Worm (Caenorhabditis elegans) whole organism, early embryonic: ENCODE results near the gene pmp-4.

Experiments
- B0310.2 ChIP-seq: sonication (generic microtip); optimal IDR thresholded peaks from 2 replicates; lab custom pipeline; 2016; ENCODE audit warnings: mild to moderate bottlenecking, missing genetic modification characterization, missing compliant biosample characterization
- F13C5.2 ChIP-seq: sonication (generic microtip); optimal IDR thresholded peaks from 2 replicates; lab custom pipeline; 2017; ENCODE audit warnings: mild to moderate bottlenecking, missing genetic modification characterization, inconsistent platforms, missing compliant biosample characterization
- aly-1 ChIP-seq: sonication (generic microtip); optimal IDR thresholded peaks from 2 replicates; lab custom pipeline; 2016; ENCODE audit warnings: missing genetic modification characterization, missing compliant biosample characterization
- ama-1 ChIP-seq: fragments of 150-350 bp; optimal IDR thresholded peaks from 2 replicates; lab custom pipeline; 2014
- ceh-13 ChIP-seq: fragments of 200-800 bp; sonication (Bioruptor generic); optimal IDR thresholded peaks from 2 replicates; lab custom pipeline; 2018; ENCODE audit warnings: mild to moderate bottlenecking, missing genetic modification characterization, missing compliant biosample characterization
- ceh-36 ChIP-seq: sonication (generic microtip); optimal IDR thresholded peaks from 2 replicates; lab custom pipeline; 2016; ENCODE audit warnings: missing genetic modification characterization, inconsistent platforms, missing compliant biosample characterization
- ets-7 ChIP-seq: sonication (generic microtip); optimal IDR thresholded peaks from 2 replicates; lab custom pipeline; 2016; ENCODE audit warnings: missing genotype, missing genetic modification characterization, missing compliant biosample characterization
- flt-1 ChIP-seq: fragments of 200-800 bp; sonication (Bioruptor generic); IDR thresholded peaks from 2 replicates; pipeline ENCODE4 v1.3.6; 2022; ENCODE audit warnings: missing genetic modification characterization, missing compliant biosample characterization
- hmbx-1 ChIP-seq: sonication (generic microtip); optimal IDR thresholded peaks from 2 replicates; lab custom pipeline; 2016; ENCODE audit warnings: mild to moderate bottlenecking, missing genetic modification characterization, missing compliant biosample characterization
- hmg-4 ChIP-seq: fragments of 200-800 bp; sonication (Bioruptor generic); optimal IDR thresholded peaks from 2 replicates; lab custom pipeline; 2018; ENCODE audit warnings: mild to moderate bottlenecking, missing genetic modification characterization, missing compliant biosample characterization
- hnd-1 ChIP-seq: sonication (generic microtip); optimal IDR thresholded peaks from 2 replicates; lab custom pipeline; 2016; ENCODE audit warnings: missing genetic modification characterization, missing compliant biosample characterization
- pes-1 ChIP-seq: fragments of 200-800 bp; sonication (Bioruptor generic); IDR thresholded peaks from 2 replicates; pipeline ENCODE4 v1.3.6; 2022; ENCODE audit warnings: missing genetic modification reagents, missing genetic modification characterization, missing compliant biosample characterization
- scrt-1 ChIP-seq: fragments of 200-800 bp; sonication (Bioruptor generic); IDR thresholded peaks from 2 replicates; pipeline ENCODE4 v1.3.6; 2022; ENCODE audit warnings: missing genetic modification characterization, missing compliant biosample characterization
- sea-1 ChIP-seq: fragments of 200-800 bp; sonication (Bioruptor generic); conservative IDR thresholded peaks from 2 replicates; pipeline ENCODE4 v1.3.6; 2022; ENCODE audit warnings: missing genetic modification characterization, missing compliant biosample characterization
- tbx-11 ChIP-seq: fragments of 200-800 bp; sonication (Bioruptor generic); IDR thresholded peaks from 2 replicates; pipeline ENCODE4 v1.3.6; 2022; ENCODE audit warnings: missing genetic modification characterization, missing compliant biosample characterization
- tbx-37 ChIP-seq: fragments of 200-800 bp; sonication (Bioruptor generic); conservative IDR thresholded peaks from 2 replicates; pipeline ENCODE4 v1.3.6; 2022; ENCODE audit warnings: missing genetic modification reagents, missing genetic modification characterization, missing compliant biosample characterization
- tra-4 ChIP-seq: sonication (generic microtip); optimal IDR thresholded peaks from 2 replicates; lab custom pipeline; 2017; ENCODE audit warnings: missing genetic modification characterization, missing compliant biosample characterization

pmp-4 gene

DNA sequence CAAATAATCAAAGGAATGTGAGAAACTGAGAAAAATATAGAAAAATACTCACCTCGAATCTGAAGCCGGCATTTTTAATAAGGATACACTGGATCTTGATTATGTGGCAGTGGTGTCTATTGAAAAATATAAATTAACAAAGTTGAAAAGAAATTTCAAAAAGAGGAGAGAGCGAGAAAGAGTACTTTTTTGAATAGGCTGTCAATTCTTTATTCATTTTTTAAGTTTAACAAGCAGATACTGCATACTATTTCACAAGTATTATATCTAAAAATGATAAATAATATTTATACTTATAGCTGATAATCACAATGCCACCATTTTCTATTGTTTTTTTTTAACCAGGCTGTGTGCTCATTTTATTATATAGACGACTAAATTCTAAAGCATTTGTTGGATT lies 12.3 kb upstream of the pmp-4 start, which contains the start of gene npr-26:
Gene npr-26 (minus strand): TSS at position 101 of the 400 bp plus-strand sequence.
- TF ChIP-seq hnd-1 (tag; lab: Kevin White, UChicago) = no peak
- no peak for TF ChIP-seq tbx-11 (GFP tag; lab: Robert Waterston, UW)
- no peak for TF ChIP-seq tra-4
- TF ChIP-seq ceh-13 (GFP tag; lab: Kevin White, UChicago) = no peak
- TF ChIP-seq aly-1 (tag; lab: Kevin White, UChicago) = no peak
- TF ChIP-seq flt-1 (GFP tag; lab: Robert Waterston, UW) = no peak
- TF ChIP-seq B0310.2 (tag; lab: Kevin White, UChicago) = no peak

DNA sequence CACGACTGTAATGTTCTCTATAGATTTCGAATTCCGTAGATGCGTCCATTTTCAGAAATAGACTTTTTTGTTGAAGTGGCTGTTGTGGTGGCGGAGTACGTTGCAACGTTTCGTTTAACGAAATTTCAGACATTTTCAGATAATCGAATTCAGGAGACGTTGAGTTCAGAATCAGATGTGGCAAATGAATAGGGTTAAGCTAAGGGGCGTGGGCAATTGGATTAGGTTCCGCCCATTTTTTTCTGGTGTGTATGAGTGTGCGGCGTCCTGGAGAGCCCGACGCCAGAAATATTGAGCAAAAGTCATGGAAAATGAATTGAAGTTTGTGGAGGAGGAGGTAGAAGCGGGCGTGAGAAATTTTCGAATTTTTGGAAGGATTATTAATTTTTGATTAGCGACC lies 7.9 kb upstream of the pmp-4 start:
- TF ChIP-seq hmg-4 (GFP tag; lab: Kevin White, UChicago) = no peak
- no peak for TF ChIP-seq ceh-36
- no peak for TF ChIP-seq hnd-1 (tag; lab: Kevin White, UChicago)
- no peak for TF ChIP-seq F13C5.2 (tag; lab: Kevin White, UChicago)
- no peak for TF ChIP-seq tbx-11 (GFP tag; lab: Robert Waterston, UW)
- TF ChIP-seq aly-1 (tag; lab: Kevin White, UChicago) = no peak
- TF ChIP-seq pes-1 (GFP tag; lab: Robert Waterston, UW) = no peak
- no peak for TF ChIP-seq scrt-1 (GFP tag; lab: Robert Waterston, UW)
- no peak for TF ChIP-seq ama-1 (lab: Kevin White, UChicago)
- no peak for TF ChIP-seq tra-4
- no peak for TF ChIP-seq hmbx-1 (tag; lab: Kevin White, UChicago)
- no peak for TF ChIP-seq ets-7 (tag; lab: Kevin White, UChicago)
- no peak for TF ChIP-seq tbx-37 (GFP tag; lab: Robert Waterston, UW)
- TF ChIP-seq B0310.2 (tag; lab: Kevin White, UChicago) = no peak
- no peak for TF ChIP-seq sea-1 (GFP tag; lab: Robert Waterston, UW)
- no peak for TF ChIP-seq flt-1 (GFP tag; lab: Robert Waterston, UW)
- TF ChIP-seq ceh-13 (GFP tag; lab: Kevin White, UChicago) = no peak

DNA sequence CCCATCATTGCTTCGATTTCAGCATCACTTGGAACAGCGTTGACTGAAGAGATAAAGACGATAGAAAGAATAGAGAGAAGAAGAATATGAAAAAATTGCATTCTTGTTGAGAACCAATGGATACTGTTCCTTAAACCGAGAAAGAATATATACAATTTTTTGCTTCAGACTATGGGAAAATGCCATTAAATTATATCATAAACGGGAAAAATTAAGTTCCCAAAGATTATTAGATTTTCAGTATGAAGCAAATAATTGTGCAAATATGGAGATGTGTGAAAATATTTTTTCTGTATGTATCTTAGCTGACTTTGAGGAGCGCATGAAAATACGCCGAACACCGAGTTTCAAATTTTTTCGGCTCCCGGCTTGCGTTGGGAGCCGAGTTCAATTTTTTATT lies 2.1 kb upstream of the pmp-4 start, which contains the start of gene T02D1.9:
Gene T02D1.9 (minus strand): TSS at position 101 of the 400 bp plus-strand sequence.
- TF ChIP-seq F13C5.2 (tag; lab: Kevin White, UChicago) (no peak), hnd-1 (tag; lab: Kevin White, UChicago) (no peak), ets-7 (tag; lab: Kevin White, UChicago) (no peak), ceh-36 (no peak), tra-4 (no peak), B0310.2 (tag; lab: Kevin White, UChicago) (no peak), tbx-11 (GFP tag; lab: Robert Waterston, UW) (no peak), scrt-1 (GFP tag; lab: Robert Waterston, UW) (no peak), ama-1 (lab: Kevin White, UChicago) (no peak), tbx-37 (GFP tag; lab: Robert Waterston, UW) (no peak), hmbx-1 (tag; lab: Kevin White, UChicago) (no peak), pes-1 (GFP tag; lab: Robert Waterston, UW) (no peak), aly-1 (tag; lab: Kevin White, UChicago) (no peak), sea-1 (GFP tag; lab: Robert Waterston, UW) (no peak), ceh-13 (GFP tag; lab: Kevin White, UChicago) (no peak), flt-1 (GFP tag; lab: Robert Waterston, UW) (no peak)

DNA sequence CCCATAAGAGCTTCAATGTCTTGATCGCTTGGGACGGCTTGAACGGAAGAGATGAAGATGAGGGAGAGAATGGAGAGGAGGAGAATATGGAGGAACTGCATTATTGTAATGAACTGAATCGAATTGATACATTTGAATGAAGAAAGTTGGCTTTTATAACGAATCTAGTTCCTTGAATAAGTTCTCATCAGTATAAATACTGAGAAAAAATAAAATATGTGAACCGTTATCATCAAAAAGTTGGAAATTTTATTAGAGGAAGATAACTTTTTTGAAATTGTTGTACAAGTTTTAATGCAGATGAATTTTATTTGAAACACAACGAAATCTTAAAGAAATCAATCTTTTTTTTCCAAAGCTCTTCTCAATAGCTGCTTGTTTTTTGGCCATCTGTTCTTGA lies 1.6 kb upstream of the pmp-4 start, which contains the start of gene T02D1.7:
Gene T02D1.7 (minus strand): TSS at position 101 of the 400 bp plus-strand sequence.
- TF ChIP-seq scrt-1 (GFP tag; lab: Robert Waterston, UW) (no peak), hnd-1 (tag; lab: Kevin White, UChicago) (no peak), aly-1 (tag; lab: Kevin White, UChicago) (no peak), hmg-4 (GFP tag; lab: Kevin White, UChicago) (no peak), B0310.2 (tag; lab: Kevin White, UChicago) (no peak), tbx-11 (GFP tag; lab: Robert Waterston, UW) (no peak), tbx-37 (GFP tag; lab: Robert Waterston, UW) (no peak), ama-1 (lab: Kevin White, UChicago) (no peak), ceh-36 (no peak), sea-1 (GFP tag; lab: Robert Waterston, UW) (no peak), tra-4 (no peak), ceh-13 (GFP tag; lab: Kevin White, UChicago) (no peak), pes-1 (GFP tag; lab: Robert Waterston, UW) (no peak), flt-1 (GFP tag; lab: Robert Waterston, UW) (no peak), hmbx-1 (tag; lab: Kevin White, UChicago) (no peak)

ce11 chrIV:17406119-17406518 lies 689 bp upstream of the pmp-4 start:
- TF ChIP-seq tbx-37 (GFP tag; lab: Robert Waterston, UW) = no peak
- no peak for TF ChIP-seq ceh-36
- no peak for TF ChIP-seq tbx-11 (GFP tag; lab: Robert Waterston, UW)
- TF ChIP-seq tra-4 = no peak
- no peak for TF ChIP-seq ama-1 (lab: Kevin White, UChicago)
- no peak for TF ChIP-seq flt-1 (GFP tag; lab: Robert Waterston, UW)
- TF ChIP-seq B0310.2 (tag; lab: Kevin White, UChicago) = no peak
- no peak for TF ChIP-seq hmg-4 (GFP tag; lab: Kevin White, UChicago)
- TF ChIP-seq hnd-1 (tag; lab: Kevin White, UChicago) = no peak
- no peak for TF ChIP-seq F13C5.2 (tag; lab: Kevin White, UChicago)
- TF ChIP-seq hmbx-1 (tag; lab: Kevin White, UChicago) = no peak
- TF ChIP-seq sea-1 (GFP tag; lab: Robert Waterston, UW) = no peak
- TF ChIP-seq scrt-1 (GFP tag; lab: Robert Waterston, UW) = no peak
- TF ChIP-seq ceh-13 (GFP tag; lab: Kevin White, UChicago) = no peak
- TF ChIP-seq ets-7 (tag; lab: Kevin White, UChicago) = no peak
- no peak for TF ChIP-seq pes-1 (GFP tag; lab: Robert Waterston, UW)
- no peak for TF ChIP-seq aly-1 (tag; lab: Kevin White, UChicago)

DNA sequence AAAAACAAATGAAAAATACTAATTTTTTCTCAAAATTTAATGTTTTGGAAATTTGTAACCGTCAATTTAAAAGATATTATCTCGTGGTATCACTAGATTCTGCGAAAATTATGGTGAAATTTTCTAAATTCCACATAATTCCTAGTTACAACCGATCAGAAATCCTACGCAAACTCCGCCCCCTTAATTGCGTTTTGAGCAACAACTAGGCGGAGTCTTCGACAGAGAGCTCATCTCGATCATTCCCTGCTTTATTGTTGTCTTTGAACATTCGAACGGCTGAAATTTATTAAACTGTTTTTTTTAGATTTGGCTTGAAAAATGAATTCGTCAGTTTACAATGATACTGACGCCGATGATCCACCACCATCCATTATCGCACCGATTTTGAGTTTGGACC lies 6.0 kb downstream of the pmp-4 start, which contains the start of gene T02D1.4:
Gene T02D1.4 (plus strand): TSS at position 301 of the 400 bp plus-strand sequence.
- TF ChIP-seq hmbx-1 (tag; lab: Kevin White, UChicago) (no peak), ceh-13 (GFP tag; lab: Kevin White, UChicago) (no peak), tbx-11 (GFP tag; lab: Robert Waterston, UW) (no peak), tbx-37 (GFP tag; lab: Robert Waterston, UW) (no peak), pes-1 (GFP tag; lab: Robert Waterston, UW) (no peak), B0310.2 (tag; lab: Kevin White, UChicago) (no peak), hnd-1 (tag; lab: Kevin White, UChicago) (no peak), ama-1 (lab: Kevin White, UChicago) (no peak), scrt-1 (GFP tag; lab: Robert Waterston, UW) (no peak), aly-1 (tag; lab: Kevin White, UChicago) (no peak), F13C5.2 (tag; lab: Kevin White, UChicago) (no peak)
